Fruit fly (Drosophila melanogaster) whole organism: Measurements from ENCODE around the gene H2.0.

Experiments
- CG8478 ChIP-seq: fragments of >200 bp; optimal IDR thresholded peaks from 2 replicates; lab custom pipeline; 2018; ENCODE audit warnings: inconsistent platforms
- Dll ChIP-seq: fragments of >200 bp; optimal IDR thresholded peaks from 2 replicates; lab custom pipeline; 2017
- EcR ChIP-seq, 2 experiments: fragments of >200 bp; optimal IDR thresholded peaks; 2 replicates each; lab custom pipeline; 2017; ENCODE audit warnings: missing biosample characterization in 2 of 2, missing genetic modification characterization in 2 of 2, missing genetic modification reagents in 2 of 2
- pan ChIP-seq: fragments of >200 bp; optimal IDR thresholded peaks from 2 replicates; lab custom pipeline; 2017
- psq ChIP-seq: fragments of >200 bp; optimal IDR thresholded peaks from 2 replicates; lab custom pipeline; 2017
- usp ChIP-seq: fragments of >200 bp; optimal IDR thresholded peaks from 2 replicates; lab custom pipeline; 2017; ENCODE audit warnings: missing biosample characterization, missing genetic modification characterization, mixed read lengths

Gene H2.0

dm6 chr2L:5977070-5977728 lies 42.0 kb downstream of the H2.0 start:
- no peak for TF ChIP-seq CG8478 (lab: Kevin White, UChicago)
- no peak for TF ChIP-seq pan (lab: Kevin White, UChicago)
- no peak for TF ChIP-seq Dll (lab: Kevin White, UChicago)
- TF ChIP-seq EcR (GFP tag; optimal IDR thresholded peaks at IDR 0.05; lab: Kevin White, UChicago) = peak; percentile 72 to 88
- no peak for TF ChIP-seq usp (GFP tag; lab: Kevin White, UChicago)
- TF ChIP-seq psq (lab: Kevin White, UChicago) = no peak

- no peak for TF ChIP-seq pan (lab: Kevin White, UChicago)
- TF ChIP-seq CG8478 (lab: Kevin White, UChicago) = no peak
- peak in 1 of 2 experiments; percentile 14 for TF ChIP-seq EcR (GFP tag; optimal IDR thresholded peaks at IDR 0.05; lab: Kevin White, UChicago)
Measured at dm6 chr2L:5975601-5976000, 43.6 kb downstream of the H2.0 start.

- TF ChIP-seq Dll (lab: Kevin White, UChicago) (no peak), CG8478 (lab: Kevin White, UChicago) (no peak), psq (lab: Kevin White, UChicago) (no peak), EcR (GFP tag; optimal IDR thresholded peaks at IDR 0.05; lab: Kevin White, UChicago) (peak in 1 of 2 experiments; percentile 48)
Measured at dm6 chr2L:5975025-5975539, 44.1 kb downstream of the H2.0 start.

- TF ChIP-seq pan (lab: Kevin White, UChicago) (no peak), EcR (GFP tag; optimal IDR thresholded peaks at IDR 0.05; lab: Kevin White, UChicago) (peak in 1 of 2 experiments; percentile 31)
Measured at dm6 chr2L:5974122-5974521, 45.1 kb downstream of the H2.0 start.

dm6 chr2L:5972588-5973236 lies 46.5 kb downstream of the H2.0 start:
- TF ChIP-seq pan (lab: Kevin White, UChicago) (no peak), CG8478 (lab: Kevin White, UChicago) (no peak), Dll (lab: Kevin White, UChicago) (no peak), psq (lab: Kevin White, UChicago) (no peak), EcR (GFP tag; optimal IDR thresholded peaks at IDR 0.05; lab: Kevin White, UChicago) (no peak), usp (GFP tag; lab: Kevin White, UChicago) (no peak)

dm6 chr2L:5972005-5972404 lies 47.2 kb downstream of the H2.0 start:
- TF ChIP-seq pan (lab: Kevin White, UChicago) (peak; percentile 51), EcR (GFP tag; optimal IDR thresholded peaks at IDR 0.05; lab: Kevin White, UChicago) (no peak)

dm6 chr2L:5971093-5971808 lies 48.0 kb downstream of the H2.0 start:
- no peak for TF ChIP-seq psq (lab: Kevin White, UChicago)
- no peak for TF ChIP-seq pan (lab: Kevin White, UChicago)
- no peak for TF ChIP-seq Dll (lab: Kevin White, UChicago)
- no peak for TF ChIP-seq CG8478 (lab: Kevin White, UChicago)

dm6 chr2L:5969559-5969958 lies 49.6 kb downstream of the H2.0 start, which contains the start of gene Ucp4B:
TSS of gene Ucp4B (plus strand) at chr2L:5969859.
- TF ChIP-seq psq (lab: Kevin White, UChicago) (no peak), pan (lab: Kevin White, UChicago) (no peak), CG8478 (lab: Kevin White, UChicago) (no peak)

- TF ChIP-seq usp (GFP tag; lab: Kevin White, UChicago) (no peak), Dll (lab: Kevin White, UChicago) (no peak), pan (lab: Kevin White, UChicago) (no peak), psq (lab: Kevin White, UChicago) (no peak), EcR (GFP tag; optimal IDR thresholded peaks at IDR 0.05; lab: Kevin White, UChicago) (no peak), CG8478 (lab: Kevin White, UChicago) (no peak)
Measured at dm6 chr2L:5967702-5968616, 51.2 kb downstream of the H2.0 start, which contains the start of the genes CG13992 and Ucp4C. TSS of gene CG13992 (minus strand) at chr2L:5967752. TSS of gene Ucp4C (plus strand) at chr2L:5968566.

- TF ChIP-seq psq (lab: Kevin White, UChicago) (no peak), CG8478 (lab: Kevin White, UChicago) (no peak), pan (lab: Kevin White, UChicago) (no peak), EcR (GFP tag; optimal IDR thresholded peaks at IDR 0.05; lab: Kevin White, UChicago) (no peak), usp (GFP tag; lab: Kevin White, UChicago) (no peak), Dll (lab: Kevin White, UChicago) (no peak)
Measured at dm6 chr2L:5964851-5965250, 54.4 kb downstream of the H2.0 start, which contains the start of gene psd. TSS of gene psd (minus strand) at chr2L:5964951.

- TF ChIP-seq pan (lab: Kevin White, UChicago) (no peak), psq (lab: Kevin White, UChicago) (no peak), EcR (GFP tag; optimal IDR thresholded peaks at IDR 0.05; lab: Kevin White, UChicago) (no peak), usp (GFP tag; lab: Kevin White, UChicago) (no peak), Dll (lab: Kevin White, UChicago) (no peak), CG8478 (lab: Kevin White, UChicago) (no peak)
Measured at dm6 chr2L:5964211-5964610, 55.0 kb downstream of the H2.0 start.
